Fruit fly (Drosophila melanogaster): ENCODE data around the gene CG15387.
A peak's percentile ranks its signal among the peaks of the same experiment; 100 is the strongest.

CG15387 gene

dm6 chr2L:2236722-2237121, 10.6 kb upstream of the CG15387 start, which contains the start of gene Sec24CD (continued):
- TF ChIP-seq psq (GFP tag; optimal IDR thresholded peaks at IDR 0.05) (no peak), ro (GFP tag; IDR thresholded peaks at IDR 0.05) (no peak), lilli (GFP tag; optimal IDR thresholded peaks at IDR 0.05) (peak; percentile 35), ci (GFP tag; IDR thresholded peaks at IDR 0.05) (peak; percentile 60; the same call in 1 of the 3 replicates), CG10209 (GFP tag; optimal IDR thresholded peaks at IDR 0.05) (no peak), Optix (GFP tag; IDR thresholded peaks at IDR 0.05) (no peak), CG10321 (GFP tag; IDR thresholded peaks at IDR 0.05) (no peak), pros (GFP tag; optimal IDR thresholded peaks at IDR 0.05) (no peak), klu (GFP tag; IDR thresholded peaks at IDR 0.05) (no peak), Vsx1 (GFP tag; optimal IDR thresholded peaks at IDR 0.05) (no peak), CG8478 (optimal IDR thresholded peaks at IDR 0.05) (no peak), Awh (GFP tag; IDR thresholded peaks at IDR 0.05) (no peak), Dip3 (GFP tag; optimal IDR thresholded peaks at IDR 0.05) (no peak), CG18619 (GFP tag; optimal IDR thresholded peaks at IDR 0.05) (no peak), ara (GFP tag; IDR thresholded peaks at IDR 0.05) (no peak), CG14014 (GFP tag; IDR thresholded peaks at IDR 0.05) (peak; percentile 29; the same call in 1 of the 2 replicates), bcd (GFP tag; optimal IDR thresholded peaks at IDR 0.05) (no peak), pfk (GFP tag; optimal IDR thresholded peaks at IDR 0.05) (no peak), dati (GFP tag; IDR thresholded peaks at IDR 0.05) (no peak), NfI (GFP tag; optimal IDR thresholded peaks at IDR 0.05) (no peak), Hey (tag; optimal IDR thresholded peaks at IDR 0.05) (no peak), PHDP (tag; optimal IDR thresholded peaks at IDR 0.05) (peak; percentile 45), CG7786 (GFP tag; optimal IDR thresholded peaks at IDR 0.05) (no peak), Ets97D (GFP tag; optimal IDR thresholded peaks at IDR 0.05) (no peak), B-H1 (GFP tag; IDR thresholded peaks at IDR 0.05) (no peak), Dbx (GFP tag; IDR thresholded peaks at IDR 0.05) (0 out of 3 replicates have a peak, but pooled peaks have one; percentile 19), CG8290 (GFP tag; optimal IDR thresholded peaks at IDR 0.05) (no peak), CG8290 (tag; optimal IDR thresholded peaks at IDR 0.05) (no peak), H15 (GFP tag; IDR thresholded peaks at IDR 0.05) (no peak), p53 (GFP tag; optimal IDR thresholded peaks at IDR 0.05) (no peak), CG8281 (tag; optimal IDR thresholded peaks at IDR 0.05) (no peak), btn (GFP tag; optimal IDR thresholded peaks at IDR 0.05) (no peak), Nf-YA (GFP tag; IDR thresholded peaks at IDR 0.05) (no peak), Dfd (GFP tag; optimal IDR thresholded peaks at IDR 0.05) (no peak), mld (GFP tag; IDR thresholded peaks at IDR 0.05; ENCODE audit: partially characterized antibody) (peak; percentile 94), CG11093 (GFP tag; IDR thresholded peaks at IDR 0.05) (no peak), CG13287 (GFP tag; IDR thresholded peaks at IDR 0.05; ENCODE audit: partially characterized antibody) (peak; percentile 97), gt (GFP tag; IDR thresholded peaks at IDR 0.05) (no peak), Hmx (GFP tag; optimal IDR thresholded peaks at IDR 0.05) (no peak), MBD-R2 (GFP tag; IDR thresholded peaks at IDR 0.05) (peak; percentile 76), corto (GFP tag; optimal IDR thresholded peaks at IDR 0.05) (no peak), trem (tag; optimal IDR thresholded peaks at IDR 0.05) (peak; percentile 80), sens-2 (GFP tag; IDR thresholded peaks at IDR 0.05) (no peak), bsh (GFP tag; optimal IDR thresholded peaks at IDR 0.05) (no peak), CG18011 (GFP tag; optimal IDR thresholded peaks at IDR 0.05) (no peak), pan (optimal IDR thresholded peaks at IDR 0.05) (no peak), pan (GFP tag; optimal IDR thresholded peaks at IDR 0.05 in 1 of 2, IDR thresholded peaks at IDR 0.05 in 1 of 2) (no peak), az2 (GFP tag; optimal IDR thresholded peaks at IDR 0.05) (peak; percentile 4), CG10462 (GFP tag; optimal IDR thresholded peaks at IDR 0.05) (no peak), CG6654 (GFP tag; optimal IDR thresholded peaks at IDR 0.05) (no peak), Rfx (GFP tag; IDR thresholded peaks at IDR 0.05) (peak; percentile 26; the same call in 1 of the 2 replicates), CG10959 (GFP tag; IDR thresholded peaks at IDR 0.05) (no peak), ATbp (GFP tag; optimal IDR thresholded peaks at IDR 0.05) (no peak), CTCF (GFP tag; optimal IDR thresholded peaks at IDR 0.05) (no peak)

Measured in whole organism, embryonic.